Worm (Caenorhabditis elegans) whole organism, midembryonic: ENCODE measurements around the gene ubl-1.

Experiments used
- T22C8.4 ChIP-seq: fragments of 200-800 bp; sonication (Bioruptor generic); IDR thresholded peaks from 2 replicates; pipeline ENCODE4 v1.3.6; 2022; ENCODE audit warnings: missing genetic modification characterization, missing compliant biosample characterization
- tab-1 ChIP-seq: fragments of 200-800 bp; sonication (Bioruptor generic); IDR thresholded peaks from 2 replicates; pipeline ENCODE4 v1.3.6; 2022; ENCODE audit warnings: missing genetic modification characterization, missing compliant biosample characterization

- TF ChIP-seq T22C8.4 (GFP tag; lab: Robert Waterston, UW) (no peak), tab-1 (GFP tag; lab: Robert Waterston, UW) (no peak)
These were observed 21.1 kb upstream of the ubl-1 start, which contains the start of gene cutl-25 for ce11 chrIII:3047040-3047439.
